Worm (Caenorhabditis elegans) whole organism, late embryonic: Measurements from ENCODE around the gene T01C3.3.

Experiments
- K09A11.1 ChIP-seq: sonication (generic microtip); optimal IDR thresholded peaks from 2 replicates; lab custom pipeline; 2017; ENCODE audit warnings: antibody characterized with exemption, mild to moderate bottlenecking, missing genetic modification characterization, missing compliant biosample characterization; ENCODE audit not compliant: insufficient read depth
- ceh-18 ChIP-seq: sonication (generic microtip); optimal IDR thresholded peaks from 2 replicates; lab custom pipeline; 2016; ENCODE audit warnings: missing genetic modification characterization, missing compliant biosample characterization
- ceh-2 ChIP-seq: sonication (generic microtip); optimal IDR thresholded peaks from 2 replicates; lab custom pipeline; 2016; ENCODE audit warnings: missing genotype, missing genetic modification characterization, missing compliant biosample characterization
- che-1 ChIP-seq: sonication (generic microtip); optimal IDR thresholded peaks from 2 replicates; lab custom pipeline; 2016; ENCODE audit warnings: mild to moderate bottlenecking, missing genetic modification characterization, missing compliant biosample characterization
- elt-2 ChIP-seq: sonication (generic microtip); optimal IDR thresholded peaks from 2 replicates; lab custom pipeline; 2016; ENCODE audit warnings: missing genetic modification reagents, missing genetic modification characterization, missing compliant biosample characterization
- hlh-6 ChIP-seq: sonication (generic microtip); optimal IDR thresholded peaks from 2 replicates; lab custom pipeline; 2016; ENCODE audit warnings: missing genotype, missing genetic modification characterization, missing compliant biosample characterization
- nhr-11 ChIP-seq: fragments of 150-350 bp; optimal IDR thresholded peaks from 2 replicates; lab custom pipeline; 2014; ENCODE audit warnings: missing biosample characterization, missing genetic modification characterization
- pax-1 ChIP-seq: fragments of 150-350 bp; optimal IDR thresholded peaks from 2 replicates; lab custom pipeline; 2014; ENCODE audit warnings: missing biosample characterization, missing genetic modification characterization
- pqm-1 ChIP-seq: sonication (generic microtip); optimal IDR thresholded peaks from 2 replicates; lab custom pipeline; 2016; ENCODE audit warnings: missing genetic modification characterization, missing compliant biosample characterization
- syd-9 ChIP-seq: sonication (generic microtip); optimal IDR thresholded peaks from 2 replicates; lab custom pipeline; 2016; ENCODE audit warnings: mild to moderate bottlenecking, missing genetic modification characterization, moderate library complexity, missing compliant biosample characterization
- tbx-2 ChIP-seq: sonication (generic microtip); optimal IDR thresholded peaks from 2 replicates; lab custom pipeline; 2016; ENCODE audit warnings: missing genetic modification characterization, missing compliant biosample characterization
- tbx-7 ChIP-seq: sonication (generic microtip); optimal IDR thresholded peaks from 2 replicates; lab custom pipeline; 2016; ENCODE audit warnings: missing genotype, missing genetic modification characterization, missing compliant biosample characterization
- unc-42 ChIP-seq: sonication (generic microtip); optimal IDR thresholded peaks from 2 replicates; lab custom pipeline; 2016; ENCODE audit warnings: missing genotype, missing genetic modification characterization, missing compliant biosample characterization
- unc-86 ChIP-seq: sonication (generic microtip); optimal IDR thresholded peaks from 2 replicates; lab custom pipeline; 2016; ENCODE audit warnings: missing genetic modification characterization, missing compliant biosample characterization

T01C3.3 gene

ce11 chrV:14942898-14943297 is 49.6 kb downstream of the T01C3.3 start:
- no peak for TF ChIP-seq unc-86 (tag; lab: Kevin White, UChicago)
- TF ChIP-seq tbx-2 (tag; lab: Kevin White, UChicago): no peak
- TF ChIP-seq nhr-11: no peak
- TF ChIP-seq tbx-7 (tag; lab: Kevin White, UChicago): no peak
- TF ChIP-seq syd-9 (tag; lab: Kevin White, UChicago): no peak
- no peak for TF ChIP-seq che-1
- no peak for TF ChIP-seq elt-2 (tag; lab: Kevin White, UChicago)
- no peak for TF ChIP-seq ceh-2 (tag; lab: Kevin White, UChicago)
- TF ChIP-seq ceh-18: no peak
- TF ChIP-seq pax-1: no peak
- TF ChIP-seq unc-42 (tag; lab: Kevin White, UChicago): no peak
- no peak for TF ChIP-seq hlh-6 (tag; lab: Kevin White, UChicago)
- no peak for TF ChIP-seq pqm-1 (tag; lab: Kevin White, UChicago)
- TF ChIP-seq K09A11.1: no peak
